Worm (Caenorhabditis elegans): ENCODE measurements around the gene ZK1320.3.

- TF ChIP-seq aly-2 (tag; optimal IDR thresholded peaks at IDR 0.05) (no peak), unc-62 (GFP tag; optimal IDR thresholded peaks at IDR 0.05) (no peak), zag-1 (tag; optimal IDR thresholded peaks at IDR 0.05) (no peak), nhr-237 (tag; optimal IDR thresholded peaks at IDR 0.05) (no peak), elt-3 (tag; optimal IDR thresholded peaks at IDR 0.05) (no peak), nhr-23 (tag; optimal IDR thresholded peaks at IDR 0.05) (no peak), R02D3.7 (tag; optimal IDR thresholded peaks at IDR 0.05) (no peak), lin-39 (tag; optimal IDR thresholded peaks at IDR 0.05) (no peak), lsy-2 (tag; optimal IDR thresholded peaks at IDR 0.05) (no peak), nhr-11 (tag; optimal IDR thresholded peaks at IDR 0.05) (no peak), nhr-10 (tag; optimal IDR thresholded peaks at IDR 0.05) (no peak), lin-13 (GFP tag; optimal IDR thresholded peaks at IDR 0.05) (no peak), fos-1 (tag; optimal IDR thresholded peaks at IDR 0.05) (peak; percentile 92)
These were observed 15.1 kb downstream of the ZK1320.3 start for ce11 chrII:9644940-9645634.

Data from whole organism, L2 larva.